Fruit fly (Drosophila melanogaster) whole organism, embryonic: Measurements from ENCODE around the gene Nulp1.
A peak's percentile ranks its signal among the peaks of the same experiment; 100 is the strongest.

ENCODE experiments used
- Atf-2 ChIP-seq: fragments of 200-800 bp; sonication (Bioruptor generic); optimal IDR thresholded peaks from 2 replicates; lab custom pipeline; 2016; ENCODE audit warnings: missing biosample characterization, missing genetic modification characterization
- B-H1 ChIP-seq: fragments of 200-800 bp; sonication (Bioruptor generic); IDR thresholded peaks from 3 replicates; pipeline ENCODE4 v1.3.6; 2022; ENCODE audit warnings: missing biosample characterization, missing genetic modification characterization
- B-H2 ChIP-seq: fragments of 200-800 bp; sonication (Bioruptor generic); optimal IDR thresholded peaks from 2 replicates; lab custom pipeline; 2018; ENCODE audit warnings: missing biosample characterization, mild to moderate bottlenecking, missing genetic modification characterization
- C15 ChIP-seq: fragments of 200-800 bp; sonication (Bioruptor generic); IDR thresholded peaks from 3 replicates; pipeline ENCODE4 v1.3.6; 2022; ENCODE audit warnings: missing biosample characterization, missing genetic modification characterization
- CG10979 ChIP-seq: fragments of 200-800 bp; sonication (Bioruptor generic); optimal IDR thresholded peaks from 2 replicates; lab custom pipeline; 2018; ENCODE audit warnings: missing biosample characterization, mild to moderate bottlenecking, missing genetic modification characterization, moderate library complexity
- CG12769 ChIP-seq: fragments of 200-800 bp; sonication (Bioruptor generic); optimal IDR thresholded peaks from 2 replicates; lab custom pipeline; 2019; ENCODE audit warnings: missing biosample characterization, mild to moderate bottlenecking, missing genetic modification characterization, moderate library complexity
- CG15514 ChIP-seq: fragments of 200-800 bp; sonication (Bioruptor generic); optimal IDR thresholded peaks from 3 replicates; lab custom pipeline; 2017; ENCODE audit warnings: missing biosample characterization, missing genetic modification characterization, mild to moderate bottlenecking, moderate library complexity, missing genetic modification reagents
- CG17912 ChIP-seq: fragments of 200-800 bp; sonication (Bioruptor generic); optimal IDR thresholded peaks from 2 replicates; lab custom pipeline; 2018; ENCODE audit warnings: missing biosample characterization, mild to moderate bottlenecking, missing genetic modification characterization
- CG2129 ChIP-seq: fragments of 200-800 bp; sonication (Bioruptor generic); IDR thresholded peaks from 2 replicates; pipeline ENCODE4 v1.3.6; 2022; ENCODE audit warnings: missing biosample characterization, missing genetic modification characterization; ENCODE audit not compliant: partially characterized antibody
- CG32532 ChIP-seq: fragments of 200-800 bp; sonication (Bioruptor generic); IDR thresholded peaks from 2 replicates; pipeline ENCODE4 v1.3.6; 2022; ENCODE audit warnings: missing biosample characterization, missing genetic modification characterization
- CG32767 ChIP-seq: fragments of 200-800 bp; sonication (Bioruptor generic); IDR thresholded peaks from 2 replicates; pipeline ENCODE4 v1.3.6; 2022; ENCODE audit warnings: missing biosample characterization, missing genetic modification characterization
- CG3407 ChIP-seq: fragments of 200-800 bp; sonication (Bioruptor generic); optimal IDR thresholded peaks from 2 replicates; lab custom pipeline; 2018; ENCODE audit warnings: missing biosample characterization, mild to moderate bottlenecking, missing genetic modification characterization
- CG3838 ChIP-seq: fragments of 200-800 bp; sonication (Bioruptor generic); optimal IDR thresholded peaks from 3 replicates; lab custom pipeline; 2016; ENCODE audit warnings: missing biosample characterization, missing genetic modification characterization
- CG4328 ChIP-seq: fragments of 200-800 bp; sonication (Bioruptor generic); optimal IDR thresholded peaks from 3 replicates; lab custom pipeline; 2017; ENCODE audit warnings: missing biosample characterization, missing genetic modification reagents, missing genetic modification characterization
- CG4404 ChIP-seq: fragments of 200-800 bp; sonication (Bioruptor generic); IDR thresholded peaks from 2 replicates; pipeline ENCODE4 v1.3.6; 2022; ENCODE audit warnings: missing biosample characterization, missing genetic modification characterization
- CG7271 ChIP-seq: fragments of 200-800 bp; sonication (Bioruptor generic); optimal IDR thresholded peaks from 2 replicates; lab custom pipeline; 2018; ENCODE audit warnings: missing biosample characterization, mild to moderate bottlenecking, missing genetic modification characterization, moderate library complexity
- CG7745 ChIP-seq: fragments of 200-800 bp; sonication (Bioruptor generic); optimal IDR thresholded peaks from 2 replicates; lab custom pipeline; 2018; ENCODE audit warnings: missing biosample characterization, mild to moderate bottlenecking, missing genetic modification characterization, moderate library complexity
- CG8765 ChIP-seq: fragments of 200-800 bp; sonication (Bioruptor generic); IDR thresholded peaks from 2 replicates; pipeline ENCODE4 v1.3.6; 2022; ENCODE audit warnings: missing biosample characterization, missing genetic modification characterization
- D19B ChIP-seq: fragments of 200-800 bp; sonication (Bioruptor generic); optimal IDR thresholded peaks from 2 replicates; lab custom pipeline; 2017; ENCODE audit warnings: missing biosample characterization, mild to moderate bottlenecking, missing genetic modification characterization
- Dad ChIP-seq: fragments of 200-800 bp; sonication (Bioruptor generic); optimal IDR thresholded peaks from 3 replicates; lab custom pipeline; 2016; ENCODE audit warnings: missing biosample characterization, missing genetic modification characterization
- E2f1 ChIP-seq: fragments of 200-800 bp; sonication (Bioruptor generic); IDR thresholded peaks from 2 replicates; pipeline ENCODE4 v1.3.6; 2022; ENCODE audit warnings: missing biosample characterization, missing genetic modification characterization
- Elba2 ChIP-seq: fragments of 200-800 bp; sonication (Bioruptor generic); optimal IDR thresholded peaks from 3 replicates; lab custom pipeline; 2016; ENCODE audit warnings: missing biosample characterization, missing genetic modification characterization
- Fer1 ChIP-seq: fragments of 200-800 bp; sonication (Bioruptor generic); optimal IDR thresholded peaks from 2 replicates; lab custom pipeline; 2017; ENCODE audit warnings: missing biosample characterization, mild to moderate bottlenecking, missing genetic modification characterization
- HmgD ChIP-seq: fragments of 200-800 bp; sonication (Bioruptor generic); optimal IDR thresholded peaks from 3 replicates; lab custom pipeline; 2016; ENCODE audit warnings: missing biosample characterization, missing genetic modification characterization
- Neu2 ChIP-seq: fragments of 200-800 bp; sonication (Bioruptor generic); optimal IDR thresholded peaks from 3 replicates; lab custom pipeline; 2016; ENCODE audit warnings: missing biosample characterization, missing genetic modification characterization, borderline replicate concordance
- TFAM ChIP-seq: fragments of 200-800 bp; sonication (Bioruptor generic); optimal IDR thresholded peaks from 2 replicates; lab custom pipeline; 2017; ENCODE audit warnings: missing biosample characterization, missing genetic modification characterization, inconsistent platforms
- az2 ChIP-seq: fragments of 200-800 bp; sonication (Bioruptor generic); optimal IDR thresholded peaks from 3 replicates; lab custom pipeline; 2016; ENCODE audit warnings: missing biosample characterization, missing genetic modification characterization
- br ChIP-seq: fragments of >200 bp; optimal IDR thresholded peaks from 2 replicates; lab custom pipeline; 2017
- disco-r ChIP-seq: fragments of 200-800 bp; sonication (Bioruptor generic); optimal IDR thresholded peaks from 2 replicates; lab custom pipeline; 2016; ENCODE audit warnings: missing biosample characterization, missing genetic modification characterization
- dmrt99B ChIP-seq: fragments of 200-800 bp; sonication (Bioruptor generic); optimal IDR thresholded peaks from 2 replicates; lab custom pipeline; 2018; ENCODE audit warnings: missing biosample characterization, mild to moderate bottlenecking, missing genetic modification characterization, moderate library complexity
- ems ChIP-seq: fragments of 200-800 bp; sonication (Bioruptor generic); optimal IDR thresholded peaks from 3 replicates; lab custom pipeline; 2016; ENCODE audit warnings: missing biosample characterization, missing genetic modification characterization
- esg ChIP-seq: fragments of 200-800 bp; sonication (Bioruptor generic); conservative IDR thresholded peaks from 2 replicates; pipeline ENCODE4 v1.3.6; 2022; ENCODE audit warnings: missing biosample characterization, missing genetic modification characterization
- exex ChIP-seq: fragments of 200-800 bp; sonication (Bioruptor generic); optimal IDR thresholded peaks from 4 replicates; lab custom pipeline; 2018; ENCODE audit warnings: missing biosample characterization, mild to moderate bottlenecking, missing genetic modification characterization, moderate library complexity
- fu2 ChIP-seq: fragments of 200-800 bp; sonication (Bioruptor generic); optimal IDR thresholded peaks from 2 replicates; lab custom pipeline; 2016; ENCODE audit warnings: missing biosample characterization, missing genetic modification characterization
- gsb-n ChIP-seq: fragments of 200-800 bp; sonication (Bioruptor generic); optimal IDR thresholded peaks from 3 replicates; lab custom pipeline; 2018; ENCODE audit warnings: missing biosample characterization, mild to moderate bottlenecking, missing genetic modification characterization
- hb ChIP-seq: fragments of 200-800 bp; sonication (Bioruptor generic); IDR thresholded peaks from 3 replicates; pipeline ENCODE4 v1.3.6; 2022; ENCODE audit warnings: missing biosample characterization, missing genetic modification characterization; ENCODE audit not compliant: partially characterized antibody
- hbn ChIP-seq: fragments of 200-800 bp; sonication (Bioruptor generic); IDR thresholded peaks from 2 replicates; pipeline ENCODE4 v1.3.6; 2022; ENCODE audit warnings: missing biosample characterization, missing genetic modification characterization; ENCODE audit not compliant: partially characterized antibody
- jing ChIP-seq: fragments of 200-800 bp; sonication (Bioruptor generic); optimal IDR thresholded peaks from 2 replicates; lab custom pipeline; 2018; ENCODE audit warnings: missing biosample characterization, mild to moderate bottlenecking, missing genetic modification characterization
- kah ChIP-seq: fragments of 200-800 bp; sonication (Bioruptor generic); optimal IDR thresholded peaks from 2 replicates; lab custom pipeline; 2018; ENCODE audit warnings: missing biosample characterization, mild to moderate bottlenecking, missing genetic modification characterization
- lov ChIP-seq, 2 experiments: fragments of 200-800 bp in 1 of 2; fragments of >200 bp in 1 of 2; sonication (Bioruptor generic) in 1 of 2; IDR thresholded peaks in 1 of 2; optimal IDR thresholded peaks in 1 of 2; 2 replicates in 1 of 2; 3 replicates in 1 of 2; pipeline versions ENCODE4 v1.3.6 to Lab custom; 2017 to 2022; ENCODE audit warnings: missing biosample characterization in 1 of 2, missing genetic modification characterization in 1 of 2
- nau ChIP-seq: fragments of 200-800 bp; sonication (Bioruptor generic); optimal IDR thresholded peaks from 3 replicates; lab custom pipeline; 2017; ENCODE audit warnings: missing biosample characterization, mild to moderate bottlenecking, missing genetic modification characterization, missing genetic modification reagents
- nom ChIP-seq: fragments of 200-800 bp; sonication (Bioruptor generic); optimal IDR thresholded peaks from 2 replicates; lab custom pipeline; 2017; ENCODE audit warnings: missing biosample characterization, missing genetic modification characterization, mild to moderate bottlenecking, moderate library complexity, missing genetic modification reagents
- pan ChIP-seq, 4 experiments: fragments of >200 bp in 3 of 4; fragments of 200-800 bp in 1 of 4; sonication (Bioruptor generic) in 1 of 4; optimal IDR thresholded peaks in 3 of 4; IDR thresholded peaks in 1 of 4; 2 replicates each; pipeline versions ENCODE4 v1.3.6 to Lab custom; 2017 to 2022; ENCODE audit warnings: missing biosample characterization in 2 of 4, missing genetic modification characterization in 2 of 4, mixed read lengths in 1 of 4
- pros ChIP-seq: fragments of 200-800 bp; sonication (Bioruptor generic); optimal IDR thresholded peaks from 3 replicates; lab custom pipeline; 2019; ENCODE audit warnings: missing biosample characterization, mild to moderate bottlenecking, missing genetic modification characterization, moderate library complexity
- ttk ChIP-seq: fragments of 200-800 bp; sonication (Bioruptor generic); IDR thresholded peaks from 2 replicates; pipeline ENCODE4 v2.1.2; 2022; ENCODE audit warnings: missing biosample characterization, missing genetic modification characterization
- zfh1 ChIP-seq: fragments of 200-800 bp; sonication (Bioruptor generic); IDR thresholded peaks from 3 replicates; pipeline ENCODE4 v1.3.6; 2022; ENCODE audit warnings: missing biosample characterization, missing genetic modification characterization

Nulp1 gene

dm6 chr3L:8127712-8128210, 17.6 kb downstream of the Nulp1 start, which contains the start of the genes Cds and Uba2 (continued):
- TF ChIP-seq CG10979 (tag; lab: Kevin White, UChicago) = peak; percentile 84
- TF ChIP-seq br (lab: Kevin White, UChicago) = no peak
- peak; percentile 88 for TF ChIP-seq E2f1 (GFP tag; lab: Robert Waterston, UW)
- TF ChIP-seq nau (GFP tag; lab: Kevin White, UChicago) = no peak
- TF ChIP-seq CG2129 = no peak
- peak; percentile 76 for TF ChIP-seq B-H1 (GFP tag; lab: Robert Waterston, UW)
- no peak for TF ChIP-seq hb (GFP tag; lab: Robert Waterston, UW)
- TF ChIP-seq ttk (GFP tag; lab: Robert Waterston, UW) = peak; percentile 87
- TF ChIP-seq Neu2 (GFP tag; lab: Kevin White, UChicago) = no peak
- peak; percentile 95 for TF ChIP-seq Fer1 (GFP tag; lab: Kevin White, UChicago)
- TF ChIP-seq CG17912 (GFP tag; lab: Kevin White, UChicago) = peak; percentile 83

- TF ChIP-seq CG12769 (tag; lab: Kevin White, UChicago) (peak; percentile 38), ems (GFP tag; lab: Kevin White, UChicago) (no peak), Dad (GFP tag; lab: Kevin White, UChicago) (no peak), dmrt99B (tag; lab: Kevin White, UChicago) (no peak), CG15514 (GFP tag; lab: Kevin White, UChicago) (no peak), Atf-2 (GFP tag; lab: Kevin White, UChicago) (no peak), exex (tag; lab: Kevin White, UChicago) (peak; percentile 15), CG7271 (no peak), CG7745 (tag; lab: Kevin White, UChicago) (no peak), CG4328 (GFP tag; lab: Kevin White, UChicago) (no peak), Elba2 (GFP tag; lab: Kevin White, UChicago) (peak; percentile 69), pan (optimal IDR thresholded peaks at IDR 0.05; lab: Kevin White, UChicago) (no peak), pan (GFP tag; optimal IDR thresholded peaks at IDR 0.05 in 1 of 2, IDR thresholded peaks at IDR 0.05 in 1 of 2) (peak in 1 of 2 experiments; percentile 20), CG3838 (GFP tag; lab: Kevin White, UChicago) (no peak), HmgD (GFP tag; lab: Kevin White, UChicago) (no peak), fu2 (GFP tag; lab: Kevin White, UChicago) (no peak), CG4404 (GFP tag; lab: Robert Waterston, UW) (no peak), zfh1 (GFP tag; lab: Robert Waterston, UW) (0 out of 3 replicates have a peak, but pooled peaks have one; percentile 16), CG8765 (GFP tag; lab: Robert Waterston, UW) (no peak), hbn (GFP tag; lab: Robert Waterston, UW) (no peak), disco-r (GFP tag; lab: Kevin White, UChicago) (no peak), az2 (GFP tag; lab: Kevin White, UChicago) (no peak), B-H2 (GFP tag; lab: Kevin White, UChicago) (peak; percentile 5), CG32767 (GFP tag; lab: Robert Waterston, UW) (peak; percentile 22; the same call in 1 of the 2 replicates), D19B (GFP tag; lab: Kevin White, UChicago) (no peak), lov (optimal IDR thresholded peaks at IDR 0.05; lab: Kevin White, UChicago) (no peak), lov (GFP tag; IDR thresholded peaks at IDR 0.05; lab: Robert Waterston, UW) (no peak), C15 (GFP tag; lab: Robert Waterston, UW) (no peak), esg (GFP tag; lab: Robert Waterston, UW) (no peak), gsb-n (no peak), CG3407 (GFP tag; lab: Kevin White, UChicago) (no peak), E2f1 (GFP tag; lab: Robert Waterston, UW) (no peak), jing (GFP tag; lab: Kevin White, UChicago) (no peak), CG32532 (GFP tag; lab: Robert Waterston, UW) (0 out of 2 replicates have a peak, but pooled peaks have one; percentile 27), TFAM (GFP tag; lab: Kevin White, UChicago) (no peak), nom (peak; percentile 14), kah (GFP tag; lab: Kevin White, UChicago) (peak; percentile 81), pros (no peak)
Measured at dm6 chr3L:8128396-8129050, 18.4 kb downstream of the Nulp1 start.
